Fruit fly (Drosophila melanogaster): ENCODE results near the gene CG7772.

The CG7772 gene

dm6 chrX:17907184-17908006 is at the start of gene CG7772, which contains the start of gene Vps4 (continued):
- TF ChIP-seq Dp (GFP tag; optimal IDR thresholded peaks at IDR 0.05), result peak; percentile 85
- peak; percentile 19 for TF ChIP-seq CG2712 (tag; optimal IDR thresholded peaks at IDR 0.05)
- TF ChIP-seq Dref (GFP tag; IDR thresholded peaks at IDR 0.05), result peak; percentile 58
- peak; percentile 3 for TF ChIP-seq HLH54F (GFP tag; optimal IDR thresholded peaks at IDR 0.05)
- TF ChIP-seq MESR4 (GFP tag; optimal IDR thresholded peaks at IDR 0.05), result peak; percentile 85
- TF ChIP-seq amos (GFP tag; IDR thresholded peaks at IDR 0.05; ENCODE audit: partially characterized antibody), result peak; percentile 14; the same call in 1 of the 2 replicates
- TF ChIP-seq pros (GFP tag; optimal IDR thresholded peaks at IDR 0.05), result no peak
- TF ChIP-seq CoRest (tag; optimal IDR thresholded peaks at IDR 0.05), result peak; percentile 12
- peak; percentile 14; the same call in 1 of the 2 replicates for TF ChIP-seq CG3847 (GFP tag; IDR thresholded peaks at IDR 0.05)
- TF ChIP-seq corto (GFP tag; optimal IDR thresholded peaks at IDR 0.05), result no peak
- no peak for TF ChIP-seq ind (GFP tag; optimal IDR thresholded peaks at IDR 0.05)
- TF ChIP-seq ftz-f1 (GFP tag; optimal IDR thresholded peaks at IDR 0.05), result peak; percentile 0
- TF ChIP-seq Sin3A (optimal IDR thresholded peaks at IDR 0.05), result peak; percentile 29
- TF ChIP-seq CG4617 (GFP tag; optimal IDR thresholded peaks at IDR 0.05; ENCODE audit: borderline replicate concordance), result peak; percentile 68
- peak in 1 of 2 experiments; percentile 44 for TF ChIP-seq Pdp1 (GFP tag; optimal IDR thresholded peaks at IDR 0.05)
- TF ChIP-seq CG16813 (GFP tag; IDR thresholded peaks at IDR 0.05; ENCODE audit: partially characterized antibody), result 0 out of 3 replicates have a peak, but pooled peaks have one; percentile 11
- TF ChIP-seq cato (GFP tag; optimal IDR thresholded peaks at IDR 0.05; ENCODE audit: borderline replicate concordance), result no peak
- peak; percentile 5 for TF ChIP-seq CG10267 (tag; optimal IDR thresholded peaks at IDR 0.05)
- TF ChIP-seq gfzf (GFP tag; optimal IDR thresholded peaks at IDR 0.05), result peak; percentile 73
- TF ChIP-seq crol (GFP tag; IDR thresholded peaks at IDR 0.05), result peak; percentile 78
- no peak for TF ChIP-seq CG11456 (GFP tag; IDR thresholded peaks at IDR 0.05)
- peak; percentile 50; the same call in 1 of the 4 replicates for TF ChIP-seq Dll (GFP tag; IDR thresholded peaks at IDR 0.05; ENCODE audit: partially characterized antibody)
- TF ChIP-seq nmo (GFP tag; optimal IDR thresholded peaks at IDR 0.05), result peak; percentile 44
- TF ChIP-seq sug (tag; optimal IDR thresholded peaks at IDR 0.05), result peak; percentile 0
- TF ChIP-seq CG14710 (tag; optimal IDR thresholded peaks at IDR 0.05), result peak; percentile 90
- TF ChIP-seq Sox102F (GFP tag; optimal IDR thresholded peaks at IDR 0.05), result no peak
- 0 out of 4 replicates have a peak, but pooled peaks have one; percentile 37 for TF ChIP-seq chinmo (GFP tag; IDR thresholded peaks at IDR 0.05; ENCODE audit: partially characterized antibody)

dm6 chrX:17940677-17941076 is 33.6 kb upstream of the CG7772 start:
- TF ChIP-seq CG12299 (tag; optimal IDR thresholded peaks at IDR 0.05) (no peak), Ada2b (GFP tag; IDR thresholded peaks at IDR 0.05) (no peak), CG18011 (GFP tag; optimal IDR thresholded peaks at IDR 0.05) (no peak), ci (GFP tag; IDR thresholded peaks at IDR 0.05) (no peak), CG8290 (GFP tag; optimal IDR thresholded peaks at IDR 0.05) (no peak), CG8290 (tag; optimal IDR thresholded peaks at IDR 0.05) (no peak), CG14860 (GFP tag; IDR thresholded peaks at IDR 0.05; ENCODE audit: partially characterized antibody) (no peak), Hey (tag; optimal IDR thresholded peaks at IDR 0.05) (no peak), Med (GFP tag) (no peak), Atf3 (GFP tag; optimal IDR thresholded peaks at IDR 0.05) (no peak), ken (GFP tag; IDR thresholded peaks at IDR 0.05) (no peak), onecut (GFP tag; IDR thresholded peaks at IDR 0.05) (no peak), CG31441 (GFP tag; IDR thresholded peaks at IDR 0.05) (no peak), ssp (GFP tag; IDR thresholded peaks at IDR 0.05) (no peak), HLHmδ (GFP tag; optimal IDR thresholded peaks at IDR 0.05) (no peak), nerfin-1 (tag; optimal IDR thresholded peaks at IDR 0.05) (no peak), eve (GFP tag; optimal IDR thresholded peaks at IDR 0.05) (no peak), CG11723 (GFP tag; optimal IDR thresholded peaks at IDR 0.05) (no peak), dpn (GFP tag; optimal IDR thresholded peaks at IDR 0.05) (no peak), TFAM (GFP tag; optimal IDR thresholded peaks at IDR 0.05) (no peak)

Data from whole organism, embryonic.